Fruit fly (Drosophila melanogaster): ENCODE measurements around the gene CCT4.

DNA sequence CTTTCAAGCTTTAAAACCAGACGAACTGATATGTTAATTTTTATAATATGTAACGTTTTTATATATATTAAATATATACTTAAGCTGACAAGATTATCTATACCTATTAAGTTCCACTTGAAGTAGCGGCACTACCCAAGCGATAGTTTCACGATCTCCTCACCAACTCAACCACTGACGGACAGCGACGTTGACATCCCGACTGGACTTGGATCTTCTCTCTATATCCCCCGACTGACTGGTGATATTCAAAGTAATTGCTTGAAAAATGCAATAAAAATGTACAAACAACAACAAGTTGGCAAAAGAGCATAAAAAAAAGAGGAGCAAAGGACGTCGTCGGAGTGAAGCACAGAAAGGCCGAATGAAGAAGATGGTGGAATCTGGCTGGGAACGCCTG lies 46.5 kb downstream of the CCT4 start, which contains the start of gene Ref2:
- no peak for TF ChIP-seq CG8478 (optimal IDR thresholded peaks at IDR 0.05)
- TF ChIP-seq CTCF (optimal IDR thresholded peaks at IDR 0.05) = no peak

All from S2 (cell line).